Worm (Caenorhabditis elegans) whole organism, L1 larva: Measurements from ENCODE around the gene prx-19.

Source experiments
- C04F5.9 ChIP-seq: sonication (generic microtip); optimal IDR thresholded peaks from 2 replicates; lab custom pipeline; 2016; ENCODE audit warnings: missing genetic modification characterization, missing compliant biosample characterization
- C16A3.4 ChIP-seq: fragments of 150-350 bp; optimal IDR thresholded peaks from 2 replicates; lab custom pipeline; 2014; ENCODE audit warnings: missing biosample characterization, missing genetic modification characterization
- F16B12.6 ChIP-seq: fragments of 150-350 bp; optimal IDR thresholded peaks from 2 replicates; lab custom pipeline; 2014; ENCODE audit warnings: missing biosample characterization, missing genetic modification characterization
- Y116A8C.19 ChIP-seq: sonication (generic microtip); optimal IDR thresholded peaks from 2 replicates; lab custom pipeline; 2016; ENCODE audit warnings: missing compliant biosample characterization, missing genetic modification characterization, borderline replicate concordance
- aha-1 ChIP-seq: fragments of 150-350 bp; optimal IDR thresholded peaks from 2 replicates; lab custom pipeline; 2014; ENCODE audit warnings: missing biosample characterization, missing genetic modification characterization
- aly-2 ChIP-seq: fragments of 150-350 bp; optimal IDR thresholded peaks from 2 replicates; lab custom pipeline; 2014; ENCODE audit warnings: missing biosample characterization, missing genetic modification characterization
- ama-1 ChIP-seq: fragments of 150-350 bp; optimal IDR thresholded peaks from 2 replicates; lab custom pipeline; 2014
- blmp-1 ChIP-seq: fragments of 150-350 bp; optimal IDR thresholded peaks from 2 replicates; lab custom pipeline; 2014; ENCODE audit warnings: missing biosample characterization, missing genetic modification characterization
- ceh-63 ChIP-seq: fragments of 200-800 bp; sonication (Bioruptor generic); optimal IDR thresholded peaks from 2 replicates; lab custom pipeline; 2018; ENCODE audit warnings: mild to moderate bottlenecking, missing genetic modification characterization, missing compliant biosample characterization
- ceh-88 ChIP-seq: fragments of 200-800 bp; sonication (Bioruptor generic); IDR thresholded peaks from 2 replicates; pipeline ENCODE4 v1.3.6; 2022; ENCODE audit warnings: missing genetic modification characterization, missing compliant biosample characterization
- ces-1 ChIP-seq: fragments of 150-350 bp; optimal IDR thresholded peaks from 2 replicates; lab custom pipeline; 2014; ENCODE audit warnings: missing biosample characterization, missing genetic modification reagents, missing genetic modification characterization
- dsc-1 ChIP-seq: sonication (generic microtip); optimal IDR thresholded peaks from 2 replicates; lab custom pipeline; 2016; ENCODE audit warnings: mild to moderate bottlenecking, missing genetic modification characterization, missing compliant biosample characterization
- elt-3 ChIP-seq, 6 experiments: fragments of 150-350 bp in 1 of 6; sonication (generic microtip); optimal IDR thresholded peaks; 2 replicates each; lab custom pipeline; 2017 to 2018; ENCODE audit warnings: missing biosample characterization in 6 of 6, missing genetic modification characterization in 6 of 6, inconsistent platforms in 1 of 6
- fkh-10 ChIP-seq: sonication (generic microtip); optimal IDR thresholded peaks from 2 replicates; lab custom pipeline; 2017; ENCODE audit warnings: missing biosample characterization, missing genetic modification reagents, missing genetic modification characterization
- fkh-8 ChIP-seq: sonication (generic microtip); optimal IDR thresholded peaks from 2 replicates; lab custom pipeline; 2016; ENCODE audit warnings: mild to moderate bottlenecking, missing genetic modification characterization, missing compliant biosample characterization
- fos-1 ChIP-seq: fragments of 150-350 bp; optimal IDR thresholded peaks from 2 replicates; lab custom pipeline; 2014; ENCODE audit warnings: missing biosample characterization, missing genetic modification characterization
- hlh-17 ChIP-seq: fragments of 200-800 bp; sonication (Bioruptor generic); optimal IDR thresholded peaks from 2 replicates; lab custom pipeline; 2018; ENCODE audit warnings: missing genetic modification characterization, mild to moderate bottlenecking, missing compliant biosample characterization, moderate library complexity, borderline replicate concordance
- hpl-2 ChIP-seq: fragments of 150-350 bp; optimal IDR thresholded peaks from 2 replicates; lab custom pipeline; 2014; ENCODE audit warnings: missing biosample characterization, missing genetic modification reagents, missing genetic modification characterization
- irx-1 ChIP-seq: sonication (generic microtip); optimal IDR thresholded peaks from 2 replicates; lab custom pipeline; 2016; ENCODE audit warnings: missing genetic modification characterization, missing compliant biosample characterization
- isw-1 ChIP-seq: fragments of 200-800 bp; sonication (Bioruptor generic); IDR thresholded peaks from 2 replicates; pipeline ENCODE4 v1.3.6; 2022; ENCODE audit warnings: missing genetic modification characterization, missing compliant biosample characterization
- lin-13 ChIP-seq: fragments of 150-350 bp; optimal IDR thresholded peaks from 2 replicates; lab custom pipeline; 2014; ENCODE audit warnings: missing biosample characterization, missing genetic modification reagents, missing genetic modification characterization
- lin-14 ChIP-seq: fragments of 200-800 bp; sonication (Bioruptor generic); optimal IDR thresholded peaks from 2 replicates; lab custom pipeline; 2018; ENCODE audit warnings: mild to moderate bottlenecking, missing genetic modification characterization, moderate library complexity, missing compliant biosample characterization
- lsy-2 ChIP-seq, 2 experiments: fragments of 150-350 bp; optimal IDR thresholded peaks; 2 replicates each; lab custom pipeline; 2014; ENCODE audit warnings: missing biosample characterization in 2 of 2, missing genetic modification characterization in 2 of 2
- mab-9 ChIP-seq: fragments of 200-800 bp; sonication (Bioruptor generic); IDR thresholded peaks from 2 replicates; pipeline ENCODE4 v1.3.6; 2022; ENCODE audit warnings: missing genetic modification reagents, missing genetic modification characterization, missing compliant biosample characterization
- mdl-1 ChIP-seq, 2 experiments: fragments of 150-350 bp; optimal IDR thresholded peaks; 2 replicates each; lab custom pipeline; 2014 to 2017; ENCODE audit warnings: missing biosample characterization in 2 of 2, missing genetic modification characterization in 2 of 2, inconsistent platforms in 1 of 2
- mef-2 ChIP-seq: fragments of 150-350 bp; optimal IDR thresholded peaks from 2 replicates; lab custom pipeline; 2014; ENCODE audit warnings: missing biosample characterization, missing genetic modification characterization
- mep-1 ChIP-seq: fragments of 150-350 bp; optimal IDR thresholded peaks from 2 replicates; lab custom pipeline; 2014; ENCODE audit warnings: missing biosample characterization, missing genetic modification characterization
- nhr-11 ChIP-seq: fragments of 150-350 bp; optimal IDR thresholded peaks from 2 replicates; lab custom pipeline; 2014; ENCODE audit warnings: missing biosample characterization, missing genetic modification characterization
- nhr-12 ChIP-seq: sonication (generic microtip); optimal IDR thresholded peaks from 2 replicates; lab custom pipeline; 2017; ENCODE audit warnings: missing biosample characterization, missing genetic modification characterization
- nhr-19 ChIP-seq: fragments of 200-800 bp; sonication (Bioruptor generic); conservative IDR thresholded peaks from 2 replicates; pipeline ENCODE4 v1.3.6; 2022; ENCODE audit warnings: missing genetic modification characterization, missing compliant biosample characterization
- nhr-237 ChIP-seq: fragments of 150-350 bp; optimal IDR thresholded peaks from 2 replicates; lab custom pipeline; 2014; ENCODE audit warnings: missing biosample characterization, missing genetic modification characterization
- nhr-28 ChIP-seq: fragments of 150-350 bp; optimal IDR thresholded peaks from 2 replicates; lab custom pipeline; 2014; ENCODE audit warnings: missing biosample characterization, missing genetic modification characterization
- nhr-47 ChIP-seq: sonication (generic microtip); optimal IDR thresholded peaks from 2 replicates; lab custom pipeline; 2016; ENCODE audit warnings: mild to moderate bottlenecking, missing genetic modification characterization, moderate library complexity, missing compliant biosample characterization
- nhr-71 ChIP-seq: sonication (generic microtip); optimal IDR thresholded peaks from 2 replicates; lab custom pipeline; 2016; ENCODE audit warnings: mild to moderate bottlenecking, missing genetic modification characterization, moderate library complexity, missing compliant biosample characterization
- nhr-76 ChIP-seq: sonication (generic microtip); optimal IDR thresholded peaks from 2 replicates; lab custom pipeline; 2017; ENCODE audit warnings: missing biosample characterization, missing genetic modification characterization
- nhr-77 ChIP-seq: fragments of 150-350 bp; optimal IDR thresholded peaks from 2 replicates; lab custom pipeline; 2014; ENCODE audit warnings: missing biosample characterization, missing genetic modification characterization
- nhr-84 ChIP-seq: sonication (generic microtip); optimal IDR thresholded peaks from 2 replicates; lab custom pipeline; 2017; ENCODE audit warnings: missing biosample characterization, missing genetic modification characterization
- skn-1 ChIP-seq: fragments of 150-350 bp; optimal IDR thresholded peaks from 2 replicates; lab custom pipeline; 2014; ENCODE audit warnings: missing biosample characterization, missing genetic modification characterization
- snpc-4 ChIP-seq: fragments of 150-350 bp; optimal IDR thresholded peaks from 2 replicates; lab custom pipeline; 2014; ENCODE audit warnings: missing biosample characterization, missing genetic modification characterization
- sox-4 ChIP-seq: sonication (generic microtip); optimal IDR thresholded peaks from 2 replicates; lab custom pipeline; 2016; ENCODE audit warnings: missing genetic modification characterization, missing compliant biosample characterization
- sptf-1 ChIP-seq: fragments of 150-350 bp; optimal IDR thresholded peaks from 2 replicates; lab custom pipeline; 2014; ENCODE audit warnings: missing biosample characterization, missing genetic modification characterization
- sup-37 ChIP-seq: fragments of 200-800 bp; sonication (Bioruptor generic); optimal IDR thresholded peaks from 2 replicates; lab custom pipeline; 2018; ENCODE audit warnings: mild to moderate bottlenecking, missing genetic modification characterization, missing compliant biosample characterization
- swsn-7 ChIP-seq: sonication (generic microtip); optimal IDR thresholded peaks from 2 replicates; lab custom pipeline; 2016; ENCODE audit warnings: missing genetic modification characterization, missing compliant biosample characterization
- tbx-2 ChIP-seq: sonication (generic microtip); optimal IDR thresholded peaks from 2 replicates; lab custom pipeline; 2016; ENCODE audit warnings: missing genetic modification characterization, missing compliant biosample characterization
- unc-130 ChIP-seq: fragments of 150-350 bp; optimal IDR thresholded peaks from 2 replicates; lab custom pipeline; 2017; ENCODE audit warnings: missing biosample characterization, missing genetic modification characterization, inconsistent platforms
- unc-30 ChIP-seq: sonication (generic microtip); optimal IDR thresholded peaks from 2 replicates; lab custom pipeline; 2017; ENCODE audit warnings: missing biosample characterization, missing genetic modification characterization
- unc-86 ChIP-seq: sonication (generic microtip); optimal IDR thresholded peaks from 2 replicates; lab custom pipeline; 2016; ENCODE audit warnings: missing genetic modification characterization, missing compliant biosample characterization
- unc-98 ChIP-seq: fragments of 200-800 bp; sonication (Bioruptor generic); IDR thresholded peaks from 2 replicates; pipeline ENCODE4 v1.3.6; 2022; ENCODE audit warnings: missing genetic modification characterization, missing compliant biosample characterization
- zag-1 ChIP-seq: fragments of 150-350 bp; optimal IDR thresholded peaks from 2 replicates; lab custom pipeline; 2014; ENCODE audit warnings: missing biosample characterization, missing genetic modification characterization
- zip-4 ChIP-seq: fragments of 200-800 bp; sonication (Bioruptor generic); optimal IDR thresholded peaks from 2 replicates; lab custom pipeline; 2018; ENCODE audit warnings: mild to moderate bottlenecking, missing genetic modification characterization, moderate library complexity, missing compliant biosample characterization
- ztf-11 ChIP-seq, 2 experiments: sonication (generic microtip); optimal IDR thresholded peaks; 2 replicates each; lab custom pipeline; 2016 to 2017; ENCODE audit warnings: missing genetic modification characterization in 2 of 2, missing biosample characterization in 1 of 2, missing compliant biosample characterization in 1 of 2
- ztf-4 ChIP-seq: fragments of 150-350 bp; optimal IDR thresholded peaks from 2 replicates; lab custom pipeline; 2014; ENCODE audit warnings: missing biosample characterization, missing genetic modification characterization

The prx-19 gene

DNA sequence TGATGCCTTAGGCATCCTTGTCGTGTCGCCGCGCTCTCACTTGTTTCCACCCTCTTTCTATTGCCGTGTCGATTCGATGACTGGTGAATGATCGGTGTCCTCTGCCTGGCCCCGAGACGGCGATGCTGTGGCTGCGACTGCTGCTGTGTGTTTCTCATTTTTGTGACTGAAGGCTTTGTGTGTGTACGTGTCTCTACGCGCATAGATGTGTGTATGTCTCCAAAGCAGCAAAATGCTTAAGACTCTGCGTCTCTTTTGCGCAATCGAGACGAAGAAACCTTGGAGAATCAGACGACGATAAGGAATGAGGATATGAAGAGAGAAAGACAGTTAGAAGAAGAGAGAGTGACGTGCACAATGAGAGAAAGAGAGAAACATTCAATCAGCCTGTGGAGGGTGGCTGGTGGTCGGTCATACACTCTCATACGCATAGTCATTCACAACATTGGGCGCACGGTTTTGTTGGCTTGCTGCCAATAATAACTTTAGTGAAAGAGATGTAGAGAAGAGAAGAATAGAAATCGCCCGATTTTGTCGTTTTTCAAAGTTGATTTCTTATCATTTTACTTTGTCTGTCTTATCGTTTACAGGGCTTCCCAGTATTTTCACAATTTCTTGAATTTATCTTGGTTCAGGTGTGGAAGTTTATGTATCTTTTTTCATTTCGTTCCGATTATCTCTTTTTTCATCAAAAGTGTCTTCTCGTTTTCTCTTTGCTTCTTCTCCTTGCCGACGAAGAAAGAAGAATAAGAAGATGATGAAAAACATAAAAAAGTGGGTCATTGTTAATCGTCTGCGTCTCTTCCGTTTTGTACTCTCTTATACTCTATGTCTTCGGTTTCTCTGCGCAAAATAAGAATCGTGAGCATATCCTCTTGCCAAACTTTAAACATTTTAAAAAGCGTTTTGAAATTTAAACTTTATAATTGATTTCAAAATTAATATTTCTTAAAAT, 7.0 kb downstream of the prx-19 start (continued):
- TF ChIP-seq nhr-11 (tag; lab: Kevin White, UChicago): peak; percentile 95
- peak; percentile 92 for TF ChIP-seq hpl-2 (GFP tag; lab: Kevin White, UChicago)
- TF ChIP-seq C04F5.9: peak; percentile 65
- TF ChIP-seq nhr-12 (tag; lab: Kevin White, UChicago): peak; percentile 47
- peak; percentile 78 for TF ChIP-seq snpc-4 (tag; lab: Kevin White, UChicago)
- TF ChIP-seq isw-1 (GFP tag; lab: Robert Waterston, UW): peak; percentile 82
- TF ChIP-seq zag-1 (tag; lab: Kevin White, UChicago): peak; percentile 98
- TF ChIP-seq ama-1 (lab: Kevin White, UChicago): peak; percentile 88
- peak; percentile 76 for TF ChIP-seq nhr-28
- TF ChIP-seq dsc-1 (tag; lab: Kevin White, UChicago): peak; percentile 96
- TF ChIP-seq tbx-2 (tag; lab: Kevin White, UChicago): peak; percentile 97
- TF ChIP-seq nhr-71: peak; percentile 99
- no peak for TF ChIP-seq hlh-17 (GFP tag; lab: Kevin White, UChicago)
- peak; percentile 95 for TF ChIP-seq fos-1 (tag; lab: Kevin White, UChicago)
- TF ChIP-seq fkh-10: peak; percentile 93
- peak; percentile 87 for TF ChIP-seq sup-37
- TF ChIP-seq elt-3 (tag; optimal IDR thresholded peaks at IDR 0.05; lab: Kevin White, UChicago): peak in 4 of 6 experiments; percentile 36 to 91 (median 60)
- TF ChIP-seq F16B12.6 (tag; lab: Kevin White, UChicago): peak; percentile 40
- peak; percentile 94 for TF ChIP-seq unc-86 (tag; lab: Kevin White, UChicago)
- TF ChIP-seq mab-9 (GFP tag; lab: Robert Waterston, UW): peak; percentile 51
- TF ChIP-seq ztf-4 (tag; lab: Kevin White, UChicago): peak; percentile 96
- TF ChIP-seq sptf-1 (tag; lab: Kevin White, UChicago): no peak
- TF ChIP-seq irx-1 (tag; lab: Kevin White, UChicago): peak; percentile 94
- peak; percentile 91 for TF ChIP-seq C16A3.4 (tag; lab: Kevin White, UChicago)
- TF ChIP-seq nhr-77: peak; percentile 96
- TF ChIP-seq blmp-1 (tag; lab: Kevin White, UChicago): peak; percentile 85
- TF ChIP-seq ceh-63 (GFP tag; lab: Kevin White, UChicago): no peak
- TF ChIP-seq nhr-237: peak; percentile 81
- TF ChIP-seq ces-1 (GFP tag; lab: Kevin White, UChicago): no peak
- TF ChIP-seq Y116A8C.19 (tag; lab: Kevin White, UChicago): no peak
- peak; percentile 96 for TF ChIP-seq swsn-7 (tag; lab: Kevin White, UChicago)
- peak; percentile 95 for TF ChIP-seq lin-13 (GFP tag; lab: Kevin White, UChicago)
- peak; percentile 47 for TF ChIP-seq nhr-76 (tag; lab: Kevin White, UChicago)
- peak; percentile 94 for TF ChIP-seq mef-2 (tag; lab: Kevin White, UChicago)
- TF ChIP-seq zip-4 (GFP tag; lab: Kevin White, UChicago): peak; percentile 71
- peak; percentile 93 to 96 for TF ChIP-seq lsy-2 (tag; optimal IDR thresholded peaks at IDR 0.05; lab: Kevin White, UChicago)
- peak; percentile 96 for TF ChIP-seq fkh-8 (tag; lab: Kevin White, UChicago)
- TF ChIP-seq nhr-84 (tag; lab: Kevin White, UChicago): no peak
- TF ChIP-seq aha-1 (tag; lab: Kevin White, UChicago): peak; percentile 92
- TF ChIP-seq nhr-19 (GFP tag; lab: Robert Waterston, UW): peak; percentile 92
- TF ChIP-seq nhr-47: peak; percentile 95
- TF ChIP-seq ceh-88 (GFP tag; lab: Robert Waterston, UW): peak; percentile 90
- TF ChIP-seq mdl-1 (tag; optimal IDR thresholded peaks at IDR 0.05; lab: Kevin White, UChicago): peak; percentile 73 to 96
- peak; percentile 56 for TF ChIP-seq sox-4 (tag; lab: Kevin White, UChicago)
- peak; percentile 53; the same call in 1 of the 2 replicates for TF ChIP-seq unc-98
- TF ChIP-seq skn-1 (tag; lab: Kevin White, UChicago): peak; percentile 91
- TF ChIP-seq lin-14 (GFP tag; lab: Kevin White, UChicago): peak; percentile 99
- TF ChIP-seq unc-130 (tag; lab: Kevin White, UChicago): peak; percentile 77
- peak in 1 of 2 experiments; percentile 83 for TF ChIP-seq ztf-11 (tag; optimal IDR thresholded peaks at IDR 0.05; lab: Kevin White, UChicago)
- peak; percentile 55 for TF ChIP-seq aly-2 (tag; lab: Kevin White, UChicago)
- no peak for TF ChIP-seq unc-30 (tag; lab: Kevin White, UChicago)
- peak; percentile 98 for TF ChIP-seq mep-1 (tag; lab: Kevin White, UChicago)
